Worm (Caenorhabditis elegans): ENCODE measurements around the gene ZK285.2.

DNA sequence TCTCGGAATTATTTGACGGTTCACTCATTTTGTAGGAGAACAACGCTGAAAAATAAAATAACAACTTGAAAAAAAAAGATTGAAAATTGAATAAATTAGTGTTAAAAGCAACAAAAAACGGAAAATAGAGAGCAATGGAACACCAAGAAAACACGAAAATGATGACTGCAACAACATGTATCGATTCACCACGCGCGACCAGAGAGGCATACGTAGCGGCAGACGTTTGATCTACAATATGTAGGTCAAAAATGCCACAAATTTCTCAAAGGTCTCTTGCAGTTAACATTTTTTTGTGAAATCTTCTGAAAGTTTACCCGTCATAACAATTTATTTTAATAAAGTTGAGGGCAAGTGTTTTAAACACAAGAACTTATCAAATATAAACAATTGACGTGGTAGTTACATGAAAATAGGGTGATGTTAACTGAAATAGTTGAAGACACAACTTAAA, 10.4 kb downstream of the ZK285.2 start, which contains the start of gene F14H3.5:
- TF ChIP-seq nhr-19 (GFP tag; conservative IDR thresholded peaks at IDR 0.05) (no peak), ama-1 (optimal IDR thresholded peaks at IDR 0.05) (no peak), fos-1 (tag; optimal IDR thresholded peaks at IDR 0.05) (no peak), aly-2 (tag; optimal IDR thresholded peaks at IDR 0.05) (no peak), nhr-76 (tag; optimal IDR thresholded peaks at IDR 0.05) (no peak), alr-1 (tag; optimal IDR thresholded peaks at IDR 0.05; ENCODE audit: borderline replicate concordance) (no peak), nhr-77 (tag; optimal IDR thresholded peaks at IDR 0.05) (no peak)
